Worm (Caenorhabditis elegans): ENCODE results near the gene fbxb-6.
"Not testable (repeated sequence)": the region's sequence is repeated elsewhere in the genome, so short reads cannot be mapped to it uniquely, and the experiment has no call there.

Gene fbxb-6

DNA sequence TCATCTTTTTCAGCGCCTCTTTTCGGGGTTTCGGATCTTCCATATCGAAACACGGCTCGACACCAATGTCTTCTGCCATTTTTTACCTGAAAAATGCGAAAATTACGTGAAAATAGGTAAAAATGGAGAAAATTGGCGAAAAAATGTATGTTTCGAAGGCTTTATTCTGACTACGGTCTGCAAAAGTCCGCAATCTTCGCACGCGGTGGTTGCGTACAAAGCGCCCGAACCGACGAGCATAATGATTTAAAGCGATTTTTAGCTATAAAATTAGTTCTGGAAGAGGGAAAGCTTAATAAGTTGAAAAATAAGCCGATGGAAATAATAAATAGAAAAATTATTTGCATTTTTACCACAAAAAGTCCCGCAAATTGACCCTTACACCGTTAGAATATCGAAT lies 5.6 kb upstream of the fbxb-6 start, which contains the start of gene F07E5.5 (continued):
- TF ChIP-seq ZK546.5 (tag; optimal IDR thresholded peaks at IDR 0.05) (no peak), fkh-2 (tag; optimal IDR thresholded peaks at IDR 0.05) (no peak), nfya-1 (tag; optimal IDR thresholded peaks at IDR 0.05; ENCODE audit: insufficient read depth) (peak; percentile 79)

DNA sequence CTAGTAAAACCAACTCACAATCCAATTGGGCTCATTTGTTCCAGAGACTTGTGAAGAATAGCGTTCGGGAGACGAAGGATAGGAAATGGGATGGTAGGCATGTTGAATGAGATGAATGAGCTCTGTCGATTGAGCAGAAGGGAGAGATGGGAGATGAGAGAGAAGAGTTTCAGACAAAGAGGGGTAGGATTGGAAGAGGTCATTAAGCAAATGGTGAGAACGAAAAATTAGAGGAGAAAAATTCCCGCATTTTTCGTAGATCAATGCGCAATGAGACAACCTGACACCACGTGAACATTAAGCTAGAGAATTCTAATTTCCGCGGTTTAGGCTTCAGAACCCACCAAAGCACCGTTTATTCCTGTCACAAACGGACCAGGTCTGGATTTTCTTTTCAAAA lies 608 bp upstream of the fbxb-6 start, which contains the start of gene F07E5.13:
Gene F07E5.13 (minus strand): TSS at position 101 of the 400 bp plus-strand sequence.
- TF ChIP-seq elt-2 (tag; optimal IDR thresholded peaks at IDR 0.05) (no peak), skn-1 (tag; optimal IDR thresholded peaks at IDR 0.05) (no peak), pha-4 (tag; optimal IDR thresholded peaks at IDR 0.05) (no peak), zag-1 (tag; optimal IDR thresholded peaks at IDR 0.05) (no peak), ama-1 (optimal IDR thresholded peaks at IDR 0.05) (no peak), lin-15B (tag; optimal IDR thresholded peaks at IDR 0.05) (no peak), ceh-28 (tag; optimal IDR thresholded peaks at IDR 0.05) (no peak), fkh-10 (GFP tag; optimal IDR thresholded peaks at IDR 0.05) (no peak), sea-2 (GFP tag; optimal IDR thresholded peaks at IDR 0.05) (no peak), nhr-28 (tag; optimal IDR thresholded peaks at IDR 0.05) (no peak), nhr-67 (tag; optimal IDR thresholded peaks at IDR 0.05) (no peak)

DNA sequence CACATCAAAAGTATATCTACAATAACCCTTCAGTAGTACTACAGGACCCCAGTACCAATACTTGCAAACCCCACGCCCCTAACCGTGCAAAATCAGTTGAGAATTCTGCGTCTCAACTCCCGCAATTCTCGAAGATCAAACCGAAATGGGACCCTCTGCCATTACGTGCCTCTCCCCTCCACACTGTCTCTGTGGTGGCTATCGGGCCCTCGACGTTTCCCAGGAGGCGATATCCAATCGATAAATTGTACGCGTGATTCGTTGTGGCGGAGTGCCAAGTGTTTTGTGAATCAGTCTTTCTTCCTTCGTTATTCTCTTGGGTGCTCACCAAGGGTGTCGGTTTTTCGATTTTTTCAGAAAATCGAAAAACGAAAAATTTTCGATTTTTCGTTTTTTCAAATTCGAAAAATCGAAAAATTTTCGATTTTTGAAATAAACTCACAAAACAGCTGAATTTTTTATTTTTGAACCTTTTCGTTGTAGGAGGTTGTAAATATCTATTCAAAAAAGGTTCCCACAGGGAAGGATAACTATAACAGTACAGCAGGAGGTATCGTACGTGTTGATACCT lies 2.9 kb downstream of the fbxb-6 start, which contains the start of gene F07E5.12:
Gene F07E5.12 (plus strand): TSS at position 521 of the 571 bp plus-strand sequence.
- not testable (repeated sequence) for TF ChIP-seq elt-2, nhr-237, egl-5 (tag; optimal IDR thresholded peaks at IDR 0.05)

DNA sequence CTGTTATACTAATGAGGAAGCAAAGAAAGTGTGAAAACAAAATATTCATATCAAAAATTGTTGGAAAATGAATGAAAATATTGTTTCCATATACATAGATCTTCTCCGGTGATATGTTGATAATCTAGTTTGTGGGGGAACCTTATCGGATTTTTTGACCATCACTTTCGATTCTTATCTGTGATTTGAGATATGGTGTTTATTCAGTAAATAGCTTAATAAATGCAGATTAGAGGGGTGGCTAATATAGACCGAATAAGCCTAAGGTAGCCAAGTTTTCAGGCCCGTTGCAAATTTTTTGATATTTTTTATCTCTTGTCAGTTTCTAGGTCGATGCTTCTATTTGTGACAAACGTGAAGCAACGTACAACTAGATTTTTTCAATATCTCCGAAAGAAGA lies 6.8 kb downstream of the fbxb-6 start, which contains the start of gene F07E5.7:
Gene F07E5.7 (minus strand): TSS at position 101 of the 400 bp plus-strand sequence.
- TF ChIP-seq nhr-77 (tag; optimal IDR thresholded peaks at IDR 0.05) (no peak), egl-5 (tag; optimal IDR thresholded peaks at IDR 0.05) (no peak), nhr-12 (tag; optimal IDR thresholded peaks at IDR 0.05) (no peak), eor-1 (tag; optimal IDR thresholded peaks at IDR 0.05) (no peak), elt-2 (tag; optimal IDR thresholded peaks at IDR 0.05) (no peak)

DNA sequence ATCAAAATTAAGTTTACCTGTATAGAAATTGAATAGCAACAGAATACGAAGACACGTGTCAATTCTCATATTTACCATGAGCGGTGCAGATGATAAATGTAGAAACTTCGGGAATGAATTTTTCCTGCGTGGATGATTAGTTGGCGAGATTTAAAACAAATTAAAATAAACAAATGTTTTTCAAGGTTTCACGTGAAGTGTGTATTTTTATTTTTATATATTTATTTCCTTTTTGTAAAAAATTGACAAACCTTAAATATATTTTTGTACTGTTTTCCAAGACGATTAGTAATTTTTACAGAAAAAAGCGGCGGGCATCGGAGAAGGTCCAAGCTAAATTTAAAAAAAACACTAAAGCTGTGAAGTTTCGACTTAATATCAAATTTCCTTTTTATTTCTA lies 10.9 kb downstream of the fbxb-6 start, which contains the start of gene F07E5.8:
Gene F07E5.8 (minus strand): TSS at position 101 of the 400 bp plus-strand sequence.
- TF ChIP-seq elt-3 (tag; optimal IDR thresholded peaks at IDR 0.05) (no peak), nhr-11 (tag; optimal IDR thresholded peaks at IDR 0.05) (no peak), tbx-2 (tag; optimal IDR thresholded peaks at IDR 0.05) (no peak), R02D3.7 (tag; optimal IDR thresholded peaks at IDR 0.05) (no peak), pha-4 (tag; optimal IDR thresholded peaks at IDR 0.05) (no peak), daf-12 (tag; optimal IDR thresholded peaks at IDR 0.05) (no peak), snpc-4 (tag; optimal IDR thresholded peaks at IDR 0.05) (no peak), nhr-77 (tag; optimal IDR thresholded peaks at IDR 0.05) (no peak), ZK546.5 (tag; optimal IDR thresholded peaks at IDR 0.05) (no peak), ceh-16 (tag; optimal IDR thresholded peaks at IDR 0.05) (no peak)

DNA sequence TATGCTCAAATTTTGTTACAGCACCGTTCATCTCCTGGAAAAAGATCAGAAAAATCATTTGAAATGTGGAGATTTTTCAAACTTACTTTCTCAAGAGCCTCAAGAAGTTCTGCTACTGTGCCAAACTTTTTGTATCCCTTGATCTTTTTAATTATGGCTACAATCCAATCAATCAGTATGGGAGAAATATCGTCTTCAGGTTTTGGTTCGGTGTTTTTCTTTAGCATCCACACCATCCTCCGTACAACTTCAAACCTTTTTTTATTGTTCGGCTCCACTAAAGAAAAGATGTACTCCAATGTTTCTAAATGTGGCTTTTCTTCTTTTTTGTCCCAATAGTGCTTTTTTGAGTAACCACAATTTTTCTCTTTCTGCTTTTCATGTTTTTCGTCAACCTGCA lies 11.9 kb downstream of the fbxb-6 start:
- no peak for TF ChIP-seq ceh-16 (tag; optimal IDR thresholded peaks at IDR 0.05)
- TF ChIP-seq ZK546.5 (tag; optimal IDR thresholded peaks at IDR 0.05): no peak
- no peak for TF ChIP-seq fkh-2 (tag; optimal IDR thresholded peaks at IDR 0.05)
- TF ChIP-seq nfya-1 (tag; optimal IDR thresholded peaks at IDR 0.05; ENCODE audit: insufficient read depth): no peak
- no peak for TF ChIP-seq nhr-237 (tag; optimal IDR thresholded peaks at IDR 0.05)
- TF ChIP-seq daf-12 (tag; optimal IDR thresholded peaks at IDR 0.05): no peak
- no peak for TF ChIP-seq nhr-67 (tag; optimal IDR thresholded peaks at IDR 0.05)
- no peak for TF ChIP-seq sea-2 (GFP tag; optimal IDR thresholded peaks at IDR 0.05)
- TF ChIP-seq snpc-4 (tag; optimal IDR thresholded peaks at IDR 0.05): no peak
- no peak for TF ChIP-seq nhr-43 (tag; optimal IDR thresholded peaks at IDR 0.05; ENCODE audit: poor library complexity, severe bottlenecking)
- no peak for TF ChIP-seq nhr-23 (tag; optimal IDR thresholded peaks at IDR 0.05)
- no peak for TF ChIP-seq jun-1 (tag; optimal IDR thresholded peaks at IDR 0.05)

DNA sequence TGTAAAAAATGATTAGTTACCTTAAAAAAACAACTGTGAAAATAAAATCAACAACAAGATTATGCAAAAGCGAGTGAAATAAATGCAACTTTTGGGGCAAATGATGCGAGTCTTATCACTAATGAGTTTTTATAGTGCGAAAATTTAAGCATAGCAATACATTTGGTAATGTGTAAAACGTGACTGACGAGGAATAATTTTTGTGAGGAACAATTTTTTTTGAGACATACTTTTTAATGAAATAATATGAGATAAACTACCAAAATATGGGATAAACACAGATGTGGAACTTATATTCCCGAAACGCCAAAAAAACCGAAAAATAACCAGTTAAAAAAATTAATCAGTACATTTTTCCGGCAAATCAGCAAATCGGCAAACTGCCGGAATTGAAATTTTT lies 15.8 kb downstream of the fbxb-6 start, which contains the start of gene F07E5.9:
Gene F07E5.9 (minus strand): TSS at position 101 of the 400 bp plus-strand sequence.
- TF ChIP-seq nhr-12 (tag; optimal IDR thresholded peaks at IDR 0.05) (no peak), nhr-43 (tag; optimal IDR thresholded peaks at IDR 0.05; ENCODE audit: poor library complexity, severe bottlenecking) (no peak), nhr-77 (tag; optimal IDR thresholded peaks at IDR 0.05) (no peak)
